Worm (Caenorhabditis elegans): ENCODE data around the gene C18D11.3.

Gene C18D11.3

DNA sequence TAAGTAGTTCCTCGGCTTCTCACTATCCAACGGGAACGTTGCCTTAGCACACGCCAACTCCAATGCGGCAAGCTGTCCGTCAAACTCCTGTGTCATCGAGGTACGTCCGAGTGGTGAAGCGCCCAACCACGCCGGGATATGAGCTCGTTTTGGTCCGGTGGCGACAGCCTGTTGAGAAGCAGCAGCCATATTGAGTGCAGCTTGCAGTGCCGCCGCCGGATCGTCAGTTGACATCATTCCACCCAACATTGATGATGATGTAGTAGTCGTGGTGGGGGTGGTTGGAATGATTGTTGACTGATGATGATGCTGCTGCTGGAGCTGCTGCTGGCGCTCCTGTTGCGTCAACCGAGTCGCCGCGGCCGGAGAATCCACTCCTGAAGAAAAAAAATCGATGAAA lies 10.2 kb downstream of the C18D11.3 start:
- TF ChIP-seq zip-4 (GFP tag; optimal IDR thresholded peaks at IDR 0.05) (no peak), efl-1 (optimal IDR thresholded peaks at IDR 0.05) (no peak), efl-1 (GFP tag; optimal IDR thresholded peaks at IDR 0.05 in 1 of 2) (peak in 1 of 2 experiments; percentile 31)

DNA sequence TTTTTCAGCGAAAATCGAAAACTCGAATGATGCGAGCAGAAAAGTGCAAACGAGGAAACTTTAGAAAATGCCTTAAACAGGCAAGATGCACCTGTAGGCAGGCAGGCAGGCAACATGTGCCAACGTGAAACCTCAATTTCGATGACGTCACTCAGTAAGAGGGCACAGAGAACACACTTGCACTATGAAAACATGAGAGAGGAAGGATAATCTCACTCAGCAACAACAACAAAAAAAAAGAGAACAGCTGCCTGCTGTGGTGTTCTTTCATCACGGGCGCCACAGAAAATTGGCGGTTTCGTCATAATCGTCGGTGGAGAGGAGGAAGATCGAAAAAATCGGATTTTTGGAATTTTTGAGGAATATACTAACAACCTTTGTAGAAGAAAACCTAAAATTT lies 10.9 kb downstream of the C18D11.3 start:
- TF ChIP-seq blmp-1 (tag; optimal IDR thresholded peaks at IDR 0.05) (no peak), lin-14 (GFP tag; optimal IDR thresholded peaks at IDR 0.05) (peak; percentile 27), unc-98 (GFP tag; IDR thresholded peaks at IDR 0.05) (no peak), mab-9 (GFP tag; IDR thresholded peaks at IDR 0.05) (no peak), ztf-4 (tag; optimal IDR thresholded peaks at IDR 0.05) (no peak), sptf-1 (tag; optimal IDR thresholded peaks at IDR 0.05) (no peak), hlh-4 (tag; optimal IDR thresholded peaks at IDR 0.05) (no peak), egl-27 (tag; optimal IDR thresholded peaks at IDR 0.05) (no peak), elt-2 (tag; optimal IDR thresholded peaks at IDR 0.05) (no peak), mdl-1 (tag; optimal IDR thresholded peaks at IDR 0.05) (peak in 1 of 2 experiments; percentile 16), nhr-71 (tag; optimal IDR thresholded peaks at IDR 0.05) (peak; percentile 15), snpc-4 (tag; optimal IDR thresholded peaks at IDR 0.05) (no peak), ztf-11 (tag; optimal IDR thresholded peaks at IDR 0.05) (no peak), nhr-76 (tag; optimal IDR thresholded peaks at IDR 0.05) (no peak), tbx-2 (tag; optimal IDR thresholded peaks at IDR 0.05) (no peak), nhr-77 (tag; optimal IDR thresholded peaks at IDR 0.05) (no peak), lin-13 (GFP tag; optimal IDR thresholded peaks at IDR 0.05) (no peak), rnt-1 (tag; optimal IDR thresholded peaks at IDR 0.05) (peak; percentile 35), pag-3 (tag; optimal IDR thresholded peaks at IDR 0.05; ENCODE audit: borderline replicate concordance, insufficient read depth) (no peak), nhr-19 (GFP tag; conservative IDR thresholded peaks at IDR 0.05) (peak; percentile 38; the same call in 1 of the 2 replicates)

DNA sequence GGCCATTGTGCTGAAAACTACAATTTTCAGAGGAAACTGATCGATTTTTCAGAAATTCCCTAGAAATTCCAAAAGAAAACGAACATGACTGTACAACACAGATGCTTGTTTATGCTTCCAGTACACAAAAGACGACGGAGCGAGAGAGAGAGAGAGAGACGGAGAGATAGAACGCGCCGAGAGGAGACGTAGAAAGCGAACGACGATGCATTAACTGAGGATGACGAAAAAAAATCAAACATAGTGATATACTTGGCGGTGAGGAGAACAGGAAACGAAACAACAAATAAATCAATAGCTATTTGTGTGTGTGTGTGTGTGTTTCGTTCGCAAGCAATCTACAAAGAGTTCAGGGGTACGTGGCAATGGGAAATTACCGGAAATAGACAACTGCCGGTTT lies 11.5 kb downstream of the C18D11.3 start:
- no peak for TF ChIP-seq ceh-82 (tag; optimal IDR thresholded peaks at IDR 0.05)
- TF ChIP-seq tlp-1 (tag; optimal IDR thresholded peaks at IDR 0.05), result no peak
- TF ChIP-seq blmp-1 (tag; optimal IDR thresholded peaks at IDR 0.05), result peak; percentile 71
- TF ChIP-seq lir-3 (tag; optimal IDR thresholded peaks at IDR 0.05; ENCODE audit: poor library complexity), result no peak
- no peak for TF ChIP-seq rnt-1 (tag; optimal IDR thresholded peaks at IDR 0.05)
- peak in 1 of 2 experiments; percentile 34 for TF ChIP-seq lsy-2 (tag; optimal IDR thresholded peaks at IDR 0.05)
- no peak for TF ChIP-seq egl-13 (tag; optimal IDR thresholded peaks at IDR 0.05)
- TF ChIP-seq lin-15B (tag; optimal IDR thresholded peaks at IDR 0.05), result no peak
- peak; percentile 15 for TF ChIP-seq mep-1 (tag; optimal IDR thresholded peaks at IDR 0.05)
- TF ChIP-seq efl-1 (optimal IDR thresholded peaks at IDR 0.05), result peak in 1 of 2 experiments; percentile 30
- no peak for TF ChIP-seq efl-1 (GFP tag; optimal IDR thresholded peaks at IDR 0.05 in 1 of 2)
- TF ChIP-seq lin-14 (GFP tag; optimal IDR thresholded peaks at IDR 0.05), result peak; percentile 53
- TF ChIP-seq lin-39 (tag; optimal IDR thresholded peaks at IDR 0.05), result no peak
- no peak for TF ChIP-seq mef-2 (tag; optimal IDR thresholded peaks at IDR 0.05)
- TF ChIP-seq nhr-11 (tag; optimal IDR thresholded peaks at IDR 0.05), result no peak
- no peak for TF ChIP-seq ztf-4 (tag; optimal IDR thresholded peaks at IDR 0.05)

DNA sequence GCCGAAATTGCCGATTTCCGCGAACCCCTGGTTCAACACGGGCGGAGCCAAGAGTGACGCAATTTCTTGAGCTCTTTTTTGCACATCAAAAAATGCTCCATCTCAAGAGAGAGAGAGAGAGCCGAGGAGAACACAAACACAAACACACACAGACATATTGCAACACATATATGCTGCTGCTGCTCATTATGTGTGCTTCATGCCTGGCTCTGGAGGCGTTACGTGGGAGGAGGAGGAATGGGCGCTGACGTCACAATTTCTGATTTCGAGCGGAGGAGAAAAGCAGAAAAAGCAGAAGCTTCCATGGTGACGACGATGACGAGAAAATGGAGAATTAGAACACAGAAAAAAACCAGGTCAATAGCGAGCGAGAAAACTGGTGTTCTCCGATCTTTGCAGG lies 12.8 kb downstream of the C18D11.3 start:
- TF ChIP-seq fkh-4 (tag; optimal IDR thresholded peaks at IDR 0.05; ENCODE audit: borderline replicate concordance), result no peak
- TF ChIP-seq dsc-1 (tag; optimal IDR thresholded peaks at IDR 0.05), result peak; percentile 31
- no peak for TF ChIP-seq rnt-1 (tag; optimal IDR thresholded peaks at IDR 0.05)
- TF ChIP-seq lin-14 (GFP tag; optimal IDR thresholded peaks at IDR 0.05), result peak; percentile 59
- no peak for TF ChIP-seq tlp-1 (tag; optimal IDR thresholded peaks at IDR 0.05)
- TF ChIP-seq sptf-1 (tag; optimal IDR thresholded peaks at IDR 0.05), result no peak
- peak; percentile 15 for TF ChIP-seq egl-13 (tag; optimal IDR thresholded peaks at IDR 0.05)
- TF ChIP-seq Y116A8C.19 (tag; optimal IDR thresholded peaks at IDR 0.05; ENCODE audit: borderline replicate concordance), result no peak
- TF ChIP-seq ceh-90 (tag; optimal IDR thresholded peaks at IDR 0.05), result no peak
- TF ChIP-seq egl-27 (tag; optimal IDR thresholded peaks at IDR 0.05), result no peak
- no peak for TF ChIP-seq nhr-76 (tag; optimal IDR thresholded peaks at IDR 0.05)
- TF ChIP-seq isw-1 (GFP tag; IDR thresholded peaks at IDR 0.05), result no peak
- TF ChIP-seq C04F5.9 (tag; optimal IDR thresholded peaks at IDR 0.05), result no peak
- TF ChIP-seq nhr-90 (tag; optimal IDR thresholded peaks at IDR 0.05; ENCODE audit: poor library complexity), result no peak
- TF ChIP-seq ztf-4 (tag; optimal IDR thresholded peaks at IDR 0.05), result no peak
- TF ChIP-seq jun-1 (tag; optimal IDR thresholded peaks at IDR 0.05), result no peak
- no peak for TF ChIP-seq swsn-7 (tag; optimal IDR thresholded peaks at IDR 0.05)
- TF ChIP-seq skn-1 (tag; optimal IDR thresholded peaks at IDR 0.05), result no peak
- no peak for TF ChIP-seq sup-37 (GFP tag; optimal IDR thresholded peaks at IDR 0.05)
- TF ChIP-seq nhr-47 (tag; optimal IDR thresholded peaks at IDR 0.05), result peak; percentile 17
- peak; percentile 55 for TF ChIP-seq nhr-71 (tag; optimal IDR thresholded peaks at IDR 0.05)
- no peak for TF ChIP-seq pax-3 (tag; optimal IDR thresholded peaks at IDR 0.05)
- TF ChIP-seq unc-86 (tag; optimal IDR thresholded peaks at IDR 0.05), result no peak
- TF ChIP-seq lir-3 (tag; optimal IDR thresholded peaks at IDR 0.05; ENCODE audit: poor library complexity), result no peak
